Fruit fly (Drosophila melanogaster) whole organism, wandering third instar larva: ENCODE data around the gene CG11951.

Experiments used
- CG32264 ChIP-seq: fragments of 200-800 bp; sonication (Bioruptor generic); optimal IDR thresholded peaks from 2 replicates; lab custom pipeline; 2016; ENCODE audit warnings: missing biosample characterization, missing genetic modification characterization
- CG9705 ChIP-seq: fragments of 200-800 bp; sonication (Bioruptor generic); optimal IDR thresholded peaks from 2 replicates; lab custom pipeline; 2018; ENCODE audit warnings: missing biosample characterization, mild to moderate bottlenecking, missing genetic modification characterization
- Dfd ChIP-seq: fragments of >200 bp; optimal IDR thresholded peaks from 2 replicates; lab custom pipeline; 2017; ENCODE audit warnings: missing biosample characterization, missing genetic modification characterization
- GATAd ChIP-seq: sonication (Bioruptor generic); optimal IDR thresholded peaks from 2 replicates; lab custom pipeline; 2016; ENCODE audit warnings: missing biosample characterization, missing genetic modification characterization
- HLH106 ChIP-seq: fragments of 200-800 bp; optimal IDR thresholded peaks from 3 replicates; lab custom pipeline; 2019; ENCODE audit warnings: missing biosample characterization, mild to moderate bottlenecking, missing genetic modification characterization, moderate library complexity
- Mio ChIP-seq: sonication (Bioruptor generic); optimal IDR thresholded peaks from 2 replicates; lab custom pipeline; 2016; ENCODE audit warnings: missing biosample characterization, missing genetic modification characterization
- OdsH ChIP-seq: fragments of 200-800 bp; sonication (Bioruptor generic); optimal IDR thresholded peaks from 2 replicates; lab custom pipeline; 2016; ENCODE audit warnings: missing biosample characterization, mild to moderate bottlenecking, missing genetic modification characterization
- fru ChIP-seq: fragments of 200-800 bp; sonication (Bioruptor generic); optimal IDR thresholded peaks from 3 replicates; lab custom pipeline; 2016; ENCODE audit warnings: missing biosample characterization, mild to moderate bottlenecking, missing genetic modification characterization
- pan ChIP-seq: fragments of >200 bp; optimal IDR thresholded peaks from 2 replicates; lab custom pipeline; 2017
- psq ChIP-seq: fragments of 200-800 bp; sonication (Bioruptor generic); optimal IDR thresholded peaks from 3 replicates; lab custom pipeline; 2017; ENCODE audit warnings: missing biosample characterization, mild to moderate bottlenecking, missing genetic modification characterization, moderate library complexity

dm6 chr3R:29199807-29200693 is 38.5 kb downstream of the CG11951 start, which contains the start of gene CG11899:
- TF ChIP-seq pan = no peak
- peak; percentile 82 for TF ChIP-seq CG32264 (GFP tag; lab: Kevin White, UChicago)
- TF ChIP-seq Mio (GFP tag; lab: Kevin White, UChicago) = no peak
- TF ChIP-seq HLH106 (tag; lab: Kevin White, UChicago) = peak; percentile 82
- peak; percentile 86 for TF ChIP-seq OdsH
- peak; percentile 78 for TF ChIP-seq CG9705 (GFP tag; lab: Kevin White, UChicago)
- TF ChIP-seq fru (GFP tag; lab: Kevin White, UChicago) = peak; percentile 91
- TF ChIP-seq psq = peak; percentile 96
- TF ChIP-seq Dfd (GFP tag; lab: Kevin White, UChicago) = no peak
- TF ChIP-seq GATAd (GFP tag; lab: Kevin White, UChicago) = peak; percentile 43
